Worm (Caenorhabditis elegans) whole organism, mixed stage, embryonic: ENCODE results near the gene nac-3.

Source experiments
- M03D4.4 ChIP-seq: sonication (generic microtip); optimal IDR thresholded peaks from 2 replicates; lab custom pipeline; 2017; ENCODE audit warnings: mild to moderate bottlenecking, missing genetic modification characterization, missing compliant biosample characterization
- bed-3 ChIP-seq: fragments of 200-800 bp; sonication (Bioruptor generic); optimal IDR thresholded peaks from 3 replicates; lab custom pipeline; 2018; ENCODE audit warnings: mild to moderate bottlenecking, missing genetic modification characterization, moderate library complexity, missing compliant biosample characterization
- blmp-1 ChIP-seq: fragments of 150-350 bp; optimal IDR thresholded peaks from 2 replicates; lab custom pipeline; 2014; ENCODE audit warnings: missing biosample characterization, missing genetic modification characterization
- ceh-39 ChIP-seq: fragments of 150-350 bp; optimal IDR thresholded peaks from 2 replicates; lab custom pipeline; 2014; ENCODE audit warnings: missing biosample characterization, missing genetic modification characterization
- ceh-43 ChIP-seq: fragments of 200-800 bp; sonication (Bioruptor generic); optimal IDR thresholded peaks from 2 replicates; lab custom pipeline; 2018; ENCODE audit warnings: mild to moderate bottlenecking, missing genetic modification characterization, moderate library complexity, missing compliant biosample characterization
- ceh-83 ChIP-seq: fragments of 200-800 bp; sonication (Bioruptor generic); optimal IDR thresholded peaks from 2 replicates; lab custom pipeline; 2018; ENCODE audit warnings: mild to moderate bottlenecking, missing genetic modification characterization, missing compliant biosample characterization
- ces-1 ChIP-seq: fragments of 150-350 bp; optimal IDR thresholded peaks from 2 replicates; lab custom pipeline; 2014; ENCODE audit warnings: missing biosample characterization, missing genetic modification reagents, missing genetic modification characterization
- cnd-1 ChIP-seq: fragments of 200-800 bp; sonication (Bioruptor generic); optimal IDR thresholded peaks from 2 replicates; lab custom pipeline; 2018; ENCODE audit warnings: mild to moderate bottlenecking, missing genetic modification characterization, missing compliant biosample characterization
- drap-1 ChIP-seq: fragments of 200-800 bp; sonication (Bioruptor generic); optimal IDR thresholded peaks from 3 replicates; lab custom pipeline; 2018; ENCODE audit warnings: mild to moderate bottlenecking, missing genetic modification characterization, missing compliant biosample characterization
- elt-1 ChIP-seq: sonication (generic microtip); optimal IDR thresholded peaks from 2 replicates; lab custom pipeline; 2017; ENCODE audit warnings: missing genetic modification characterization, mild to moderate bottlenecking, missing compliant biosample characterization, antibody characterized with exemption, moderate library complexity, borderline replicate concordance; ENCODE audit not compliant: insufficient read depth
- elt-3 ChIP-seq: fragments of 150-350 bp; optimal IDR thresholded peaks from 2 replicates; lab custom pipeline; 2014; ENCODE audit warnings: missing biosample characterization, missing genetic modification characterization
- flh-1 ChIP-seq: fragments of 200-800 bp; sonication (Bioruptor generic); optimal IDR thresholded peaks from 2 replicates; lab custom pipeline; 2018; ENCODE audit warnings: mild to moderate bottlenecking, missing genetic modification characterization, moderate library complexity, missing compliant biosample characterization
- ham-2 ChIP-seq: fragments of 200-800 bp; sonication (Bioruptor generic); optimal IDR thresholded peaks from 2 replicates; lab custom pipeline; 2018; ENCODE audit warnings: mild to moderate bottlenecking, missing genetic modification characterization, missing compliant biosample characterization
- hlh-1 ChIP-seq: fragments of 150-350 bp; optimal IDR thresholded peaks from 2 replicates; lab custom pipeline; 2014; ENCODE audit warnings: missing biosample characterization, missing genetic modification reagents, missing genetic modification characterization
- lin-32 ChIP-seq: fragments of 200-800 bp; sonication (Bioruptor generic); optimal IDR thresholded peaks from 2 replicates; lab custom pipeline; 2018; ENCODE audit warnings: mild to moderate bottlenecking, missing genetic modification characterization, missing compliant biosample characterization
- lsy-2 ChIP-seq: fragments of 150-350 bp; optimal IDR thresholded peaks from 2 replicates; lab custom pipeline; 2014; ENCODE audit warnings: missing biosample characterization, missing genetic modification characterization
- mab-5 ChIP-seq: fragments of 150-350 bp; optimal IDR thresholded peaks from 2 replicates; lab custom pipeline; 2014; ENCODE audit warnings: missing biosample characterization, missing genetic modification characterization
- mep-1 ChIP-seq: fragments of 150-350 bp; optimal IDR thresholded peaks from 2 replicates; lab custom pipeline; 2017; ENCODE audit warnings: missing biosample characterization, missing genetic modification reagents, missing genetic modification characterization, inconsistent platforms
- mls-2 ChIP-seq: sonication (generic microtip); optimal IDR thresholded peaks from 2 replicates; lab custom pipeline; 2016; ENCODE audit warnings: mild to moderate bottlenecking, missing genetic modification characterization, moderate library complexity, missing compliant biosample characterization
- nhr-2 ChIP-seq: fragments of 150-350 bp; optimal IDR thresholded peaks from 2 replicates; lab custom pipeline; 2014; ENCODE audit warnings: missing biosample characterization, missing genetic modification characterization
- nhr-28 ChIP-seq: fragments of 150-350 bp; optimal IDR thresholded peaks from 2 replicates; lab custom pipeline; 2014; ENCODE audit warnings: missing biosample characterization, missing genetic modification characterization
- nhr-76 ChIP-seq: sonication (generic microtip); optimal IDR thresholded peaks from 2 replicates; lab custom pipeline; 2017; ENCODE audit warnings: missing biosample characterization, missing genetic modification characterization
- pha-4 ChIP-seq: fragments of 150-350 bp; optimal IDR thresholded peaks from 2 replicates; lab custom pipeline; 2018; ENCODE audit warnings: missing biosample characterization, missing genetic modification reagents, missing genetic modification characterization
- sem-2 ChIP-seq: fragments of 200-800 bp; sonication (Bioruptor generic); optimal IDR thresholded peaks from 2 replicates; lab custom pipeline; 2018; ENCODE audit warnings: mild to moderate bottlenecking, missing genetic modification characterization, missing compliant biosample characterization
- snpc-4 ChIP-seq: fragments of 150-350 bp; optimal IDR thresholded peaks from 2 replicates; lab custom pipeline; 2014; ENCODE audit warnings: missing biosample characterization, missing genetic modification characterization
- sptf-1 ChIP-seq: sonication (generic microtip); optimal IDR thresholded peaks from 2 replicates; lab custom pipeline; 2017; ENCODE audit warnings: mild to moderate bottlenecking, missing genetic modification characterization, moderate library complexity, missing compliant biosample characterization
- tbx-8 ChIP-seq: fragments of 200-800 bp; sonication (Bioruptor generic); optimal IDR thresholded peaks from 2 replicates; lab custom pipeline; 2018; ENCODE audit warnings: mild to moderate bottlenecking, missing genetic modification characterization, moderate library complexity, missing compliant biosample characterization
- unc-120 ChIP-seq: sonication (generic microtip); optimal IDR thresholded peaks from 2 replicates; lab custom pipeline; 2017; ENCODE audit warnings: missing genetic modification characterization, missing compliant biosample characterization; ENCODE audit not compliant: poor library complexity, severe bottlenecking
- unc-39 ChIP-seq: fragments of 150-350 bp; optimal IDR thresholded peaks from 2 replicates; lab custom pipeline; 2014; ENCODE audit warnings: missing biosample characterization, missing genetic modification characterization
- unc-62 ChIP-seq: fragments of 150-350 bp; optimal IDR thresholded peaks from 2 replicates; lab custom pipeline; 2014; ENCODE audit warnings: missing biosample characterization, missing genetic modification reagents, missing genetic modification characterization
- ztf-11 ChIP-seq: fragments of 150-350 bp; optimal IDR thresholded peaks from 2 replicates; lab custom pipeline; 2014; ENCODE audit warnings: missing biosample characterization, missing genetic modification characterization

The nac-3 gene

DNA sequence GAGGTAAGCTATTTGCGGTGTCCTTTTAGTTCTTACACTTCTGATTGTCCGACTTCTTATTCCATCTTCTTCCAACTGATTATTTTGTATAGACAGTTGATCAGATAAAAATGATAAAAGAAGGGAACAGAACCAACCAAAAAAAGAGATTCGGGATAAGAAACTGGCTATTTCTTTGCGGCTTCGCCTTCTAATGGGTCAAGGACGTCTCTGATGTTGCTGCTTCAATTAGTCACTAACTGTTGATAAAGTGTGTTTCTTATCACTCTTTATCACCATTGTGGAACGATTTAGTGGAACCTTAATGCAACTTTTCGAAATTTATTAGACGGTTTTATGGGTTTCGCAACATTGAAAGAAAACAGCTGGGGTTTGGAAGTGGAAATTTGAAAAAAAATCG lies 17.7 kb downstream of the nac-3 start:
- TF ChIP-seq M03D4.4 (tag; lab: Kevin White, UChicago) (no peak), snpc-4 (tag; lab: Kevin White, UChicago) (no peak), blmp-1 (tag; lab: Kevin White, UChicago) (no peak), elt-3 (tag; lab: Kevin White, UChicago) (no peak), drap-1 (GFP tag; lab: Kevin White, UChicago) (no peak), pha-4 (tag; lab: Kevin White, UChicago) (no peak), nhr-2 (tag; lab: Kevin White, UChicago) (no peak), lsy-2 (tag; lab: Kevin White, UChicago) (no peak), cnd-1 (tag; lab: Kevin White, UChicago) (no peak), ham-2 (no peak), elt-1 (tag; lab: Kevin White, UChicago) (no peak), ceh-43 (no peak), flh-1 (GFP tag; lab: Kevin White, UChicago) (no peak), bed-3 (GFP tag; lab: Kevin White, UChicago) (no peak), ztf-11 (no peak)

DNA sequence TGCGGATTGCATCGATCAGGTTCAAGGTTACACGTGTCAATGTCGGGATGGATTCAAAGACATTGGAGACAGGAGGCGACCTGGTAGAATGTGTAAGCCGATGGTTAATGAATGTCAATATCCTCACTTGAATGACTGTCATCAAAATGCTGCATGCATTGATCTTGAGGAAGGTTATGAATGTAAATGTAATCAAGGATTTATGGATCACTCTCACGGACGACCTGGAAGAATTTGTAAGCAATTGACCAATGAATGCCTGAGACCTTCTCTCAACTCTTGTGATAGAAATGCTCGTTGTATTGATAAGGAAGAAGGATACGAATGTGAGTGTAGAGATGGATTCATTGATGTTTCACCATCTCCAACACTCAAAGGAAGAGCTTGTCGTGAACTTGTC lies 25.4 kb downstream of the nac-3 start:
- TF ChIP-seq ceh-39 (no peak), tbx-8 (GFP tag; lab: Kevin White, UChicago) (no peak), nhr-28 (no peak), ceh-43 (no peak), ztf-11 (no peak)

DNA sequence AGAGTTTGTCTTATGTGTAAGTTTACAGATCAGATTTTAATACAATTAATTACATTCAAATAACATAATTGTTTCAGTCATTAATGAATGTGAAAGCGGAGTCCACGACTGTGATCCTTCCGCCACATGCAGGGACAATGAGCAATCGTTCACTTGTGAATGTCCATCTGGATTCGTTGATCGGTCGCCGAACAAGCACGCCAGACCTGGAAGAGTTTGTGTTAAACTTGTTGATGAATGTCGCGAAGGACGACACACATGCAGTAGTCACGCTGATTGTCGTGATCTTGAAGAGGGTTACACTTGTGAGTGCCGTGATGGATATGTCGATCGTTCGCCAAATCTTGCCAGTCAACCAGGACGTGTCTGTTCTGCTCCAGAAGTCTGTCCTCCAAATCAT lies 26.0 kb downstream of the nac-3 start:
- TF ChIP-seq unc-39 (tag; lab: Kevin White, UChicago): no peak
- TF ChIP-seq blmp-1 (tag; lab: Kevin White, UChicago): no peak
- no peak for TF ChIP-seq sptf-1
- no peak for TF ChIP-seq nhr-76 (tag; lab: Kevin White, UChicago)
- no peak for TF ChIP-seq ztf-11
- no peak for TF ChIP-seq unc-120 (tag; lab: Kevin White, UChicago)
- TF ChIP-seq ceh-39: no peak
- TF ChIP-seq snpc-4 (tag; lab: Kevin White, UChicago): no peak
- TF ChIP-seq unc-62 (GFP tag; lab: Kevin White, UChicago): no peak
- TF ChIP-seq lsy-2 (tag; lab: Kevin White, UChicago): no peak
- TF ChIP-seq pha-4 (tag; lab: Kevin White, UChicago): no peak
- TF ChIP-seq nhr-28: no peak
- TF ChIP-seq lin-32 (GFP tag; lab: Kevin White, UChicago): no peak
- no peak for TF ChIP-seq drap-1 (GFP tag; lab: Kevin White, UChicago)
- TF ChIP-seq, all 35 proteins: peak for 0

DNA sequence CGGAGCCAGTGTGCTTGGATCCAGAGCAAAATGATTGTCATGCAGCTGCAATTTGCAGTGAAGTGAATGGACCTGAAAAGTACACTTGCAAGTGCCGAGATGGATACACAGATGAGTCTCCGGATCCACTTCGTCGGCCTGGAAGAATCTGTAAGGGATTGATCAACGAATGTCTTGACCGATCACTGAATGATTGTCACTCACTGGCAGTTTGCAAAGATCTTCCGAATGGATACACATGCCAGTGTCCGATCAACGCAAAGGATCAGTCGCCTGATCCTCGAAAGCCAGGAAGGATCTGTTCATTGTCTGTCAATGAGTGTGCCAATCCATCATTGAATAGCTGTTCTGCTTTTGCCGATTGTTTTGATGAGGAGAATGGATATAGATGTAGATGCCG lies 26.8 kb downstream of the nac-3 start:
- TF ChIP-seq mls-2 (tag; lab: Kevin White, UChicago) (no peak), elt-1 (tag; lab: Kevin White, UChicago) (no peak), sptf-1 (no peak), sem-2 (GFP tag; lab: Kevin White, UChicago) (no peak)

DNA sequence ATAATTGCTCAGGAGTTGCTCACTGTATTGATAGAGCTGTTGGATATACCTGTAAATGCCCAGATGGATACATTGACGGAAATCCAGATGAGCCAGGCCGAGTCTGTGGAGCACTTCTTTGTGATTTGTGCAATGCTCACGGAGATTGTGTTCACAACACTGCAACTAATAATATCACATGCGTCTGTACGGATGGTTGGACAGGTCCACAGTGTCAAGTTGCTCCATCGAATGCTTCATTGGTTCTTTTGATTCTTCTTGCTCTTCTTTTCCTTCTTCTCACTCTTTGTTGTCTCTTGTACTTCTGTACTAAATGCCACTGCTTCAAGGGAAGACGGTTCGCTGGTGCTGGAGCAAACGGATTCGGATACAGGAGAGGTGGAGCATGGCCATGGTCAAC lies 29.3 kb downstream of the nac-3 start:
- no peak for TF ChIP-seq nhr-2 (tag; lab: Kevin White, UChicago)
- no peak for TF ChIP-seq snpc-4 (tag; lab: Kevin White, UChicago)
- no peak for TF ChIP-seq ceh-83 (GFP tag; lab: Kevin White, UChicago)
- no peak for TF ChIP-seq pha-4 (tag; lab: Kevin White, UChicago)
- TF ChIP-seq sem-2 (GFP tag; lab: Kevin White, UChicago): no peak
- no peak for TF ChIP-seq mep-1 (tag; lab: Kevin White, UChicago)
- no peak for TF ChIP-seq ceh-39
- no peak for TF ChIP-seq drap-1 (GFP tag; lab: Kevin White, UChicago)
- TF ChIP-seq mls-2 (tag; lab: Kevin White, UChicago): no peak
- no peak for TF ChIP-seq hlh-1 (tag; lab: Kevin White, UChicago)
- TF ChIP-seq ces-1 (GFP tag; lab: Kevin White, UChicago): no peak
- TF ChIP-seq mab-5 (tag; lab: Kevin White, UChicago): no peak
